Worm (Caenorhabditis elegans) whole organism, L4 larva: ENCODE measurements around the gene cng-1.
"Not testable (repeated sequence)": the region's sequence is repeated elsewhere in the genome, so short reads cannot be mapped to it uniquely, and the experiment has no call there.

Source experiments
- T20F7.1 ChIP-seq: fragments of 200-800 bp; sonication (Bioruptor generic); optimal IDR thresholded peaks from 2 replicates; lab custom pipeline; 2018; ENCODE audit warnings: mild to moderate bottlenecking, missing genetic modification characterization, missing compliant biosample characterization
- Y5F2A.4 ChIP-seq: fragments of 200-800 bp; sonication (Bioruptor generic); optimal IDR thresholded peaks from 2 replicates; lab custom pipeline; 2018; ENCODE audit warnings: mild to moderate bottlenecking, missing genetic modification characterization, missing compliant biosample characterization
- aha-1 ChIP-seq: fragments of 150-350 bp; peaks from one replicate; lab custom pipeline; 2014; ENCODE audit warnings: missing biosample characterization, missing genetic modification characterization
- arid-1 ChIP-seq: fragments of 200-800 bp; sonication (Bioruptor generic); conservative IDR thresholded peaks from 2 replicates; pipeline ENCODE4 v1.3.6; 2022; ENCODE audit warnings: missing genetic modification reagents, missing genetic modification characterization, missing compliant biosample characterization
- ceh-28 ChIP-seq: fragments of 150-350 bp; optimal IDR thresholded peaks from 2 replicates; lab custom pipeline; 2014; ENCODE audit warnings: missing biosample characterization, missing genetic modification reagents, missing genetic modification characterization
- daf-16 ChIP-seq, 3 experiments: sonication (generic microtip); optimal IDR thresholded peaks; 2 replicates each; lab custom pipeline; 2016 to 2017; ENCODE audit warnings: missing genetic modification characterization in 3 of 3, missing genetic modification reagents in 3 of 3, mild to moderate bottlenecking in 2 of 3, missing compliant biosample characterization in 2 of 3, missing biosample characterization in 1 of 3, moderate library complexity in 1 of 3
- daf-19 ChIP-seq: fragments of 200-800 bp; sonication (Bioruptor generic); conservative IDR thresholded peaks from 2 replicates; pipeline ENCODE4 v1.3.6; 2022; ENCODE audit warnings: missing genetic modification characterization, missing compliant biosample characterization
- daf-8 ChIP-seq: fragments of 200-800 bp; sonication (Bioruptor generic); IDR thresholded peaks from 2 replicates; pipeline ENCODE4 v1.3.6; 2022; ENCODE audit warnings: missing genetic modification characterization, missing compliant biosample characterization
- dmd-6 ChIP-seq: fragments of 200-800 bp; sonication (Bioruptor generic); IDR thresholded peaks from 2 replicates; pipeline ENCODE4 v1.3.6; 2022; ENCODE audit warnings: missing genetic modification reagents, missing genetic modification characterization, missing compliant biosample characterization
- dve-1 ChIP-seq: sonication (generic microtip); optimal IDR thresholded peaks from 2 replicates; lab custom pipeline; 2017; ENCODE audit warnings: antibody characterized with exemption, mild to moderate bottlenecking, missing genetic modification characterization, missing compliant biosample characterization; ENCODE audit not compliant: insufficient read depth
- egl-27 ChIP-seq: sonication (generic microtip); optimal IDR thresholded peaks from 3 replicates; lab custom pipeline; 2017; ENCODE audit warnings: missing biosample characterization, missing genetic modification reagents, missing genetic modification characterization
- egl-43 ChIP-seq: fragments of 200-800 bp; sonication (Bioruptor generic); IDR thresholded peaks from 2 replicates; pipeline ENCODE4 v1.3.6; 2022; ENCODE audit warnings: missing genetic modification reagents, missing genetic modification characterization, missing compliant biosample characterization
- fkh-10 ChIP-seq: fragments of 150-350 bp; optimal IDR thresholded peaks from 2 replicates; lab custom pipeline; 2014; ENCODE audit warnings: missing biosample characterization, missing genetic modification reagents, missing genetic modification characterization
- gei-8 ChIP-seq: fragments of 200-800 bp; sonication (Bioruptor generic); optimal IDR thresholded peaks from 2 replicates; lab custom pipeline; 2018; ENCODE audit warnings: mild to moderate bottlenecking, missing genetic modification characterization, missing compliant biosample characterization
- hif-1 ChIP-seq, 2 experiments: sonication (generic microtip); optimal IDR thresholded peaks; 2 replicates each; lab custom pipeline; 2016 to 2017; ENCODE audit warnings: missing compliant biosample characterization in 2 of 2, missing genetic modification characterization in 2 of 2, missing genetic modification reagents in 2 of 2, missing genotype in 2 of 2, mild to moderate bottlenecking in 1 of 2
- hlh-11 ChIP-seq: fragments of 200-800 bp; sonication (Bioruptor generic); optimal IDR thresholded peaks from 2 replicates; lab custom pipeline; 2018; ENCODE audit warnings: mild to moderate bottlenecking, missing genetic modification characterization, missing compliant biosample characterization
- hmg-1.1 ChIP-seq: fragments of 200-800 bp; sonication (Bioruptor generic); IDR thresholded peaks from 2 replicates; pipeline ENCODE4 v1.3.6; 2022; ENCODE audit warnings: missing genetic modification reagents, missing genetic modification characterization, missing compliant biosample characterization
- lin-15B ChIP-seq: fragments of 150-350 bp; sonication (generic microtip); optimal IDR thresholded peaks from 3 replicates; lab custom pipeline; 2014; ENCODE audit warnings: missing biosample characterization, missing genetic modification characterization
- lin-38 ChIP-seq: fragments of 200-800 bp; sonication (Bioruptor generic); IDR thresholded peaks from 2 replicates; pipeline ENCODE4 v1.3.6; 2022; ENCODE audit warnings: missing genetic modification reagents, missing genetic modification characterization, missing compliant biosample characterization
- lsy-2 ChIP-seq, 2 experiments: fragments of 150-350 bp in 1 of 2; sonication (generic microtip) in 1 of 2; optimal IDR thresholded peaks; 2 replicates each; lab custom pipeline; 2014 to 2017; ENCODE audit warnings: missing biosample characterization in 2 of 2, missing genetic modification characterization in 2 of 2
- mdl-1 ChIP-seq, 2 experiments: fragments of 150-350 bp in 1 of 2; sonication (generic microtip) in 1 of 2; optimal IDR thresholded peaks; 2 replicates each; lab custom pipeline; 2014 to 2017; ENCODE audit warnings: missing biosample characterization in 2 of 2, missing genetic modification characterization in 2 of 2
- mes-2 ChIP-seq: sonication (generic microtip); optimal IDR thresholded peaks from 2 replicates; lab custom pipeline; 2016; ENCODE audit warnings: missing genotype, mild to moderate bottlenecking, missing genetic modification characterization, missing compliant biosample characterization; ENCODE audit not compliant: poor library complexity, severe bottlenecking
- nhr-11 ChIP-seq: fragments of 150-350 bp; optimal IDR thresholded peaks from 2 replicates; lab custom pipeline; 2014; ENCODE audit warnings: missing biosample characterization, missing genetic modification characterization
- nhr-111 ChIP-seq: fragments of 200-800 bp; sonication (Bioruptor generic); optimal IDR thresholded peaks from 2 replicates; lab custom pipeline; 2018; ENCODE audit warnings: mild to moderate bottlenecking, missing genetic modification characterization, missing compliant biosample characterization
- nhr-25 ChIP-seq: sonication (generic microtip); optimal IDR thresholded peaks from 2 replicates; lab custom pipeline; 2017; ENCODE audit warnings: missing genetic modification characterization, mild to moderate bottlenecking, missing compliant biosample characterization, antibody characterized with exemption, moderate library complexity, borderline replicate concordance; ENCODE audit not compliant: insufficient read depth
- nhr-48 ChIP-seq: sonication (generic microtip); optimal IDR thresholded peaks from 2 replicates; lab custom pipeline; 2016; ENCODE audit warnings: mild to moderate bottlenecking, missing genetic modification characterization, missing compliant biosample characterization
- nhr-6 ChIP-seq: fragments of 150-350 bp; optimal IDR thresholded peaks from 2 replicates; lab custom pipeline; 2014; ENCODE audit warnings: missing biosample characterization, missing genetic modification characterization
- nhr-76 ChIP-seq: fragments of 150-350 bp; optimal IDR thresholded peaks from 2 replicates; lab custom pipeline; 2014; ENCODE audit warnings: missing biosample characterization, missing genetic modification characterization
- nhr-77 ChIP-seq: fragments of 150-350 bp; optimal IDR thresholded peaks from 2 replicates; lab custom pipeline; 2014; ENCODE audit warnings: missing biosample characterization, missing genetic modification characterization
- rbr-2 ChIP-seq: sonication (generic microtip); optimal IDR thresholded peaks from 2 replicates; lab custom pipeline; 2016; ENCODE audit warnings: missing genotype, missing genetic modification characterization, missing compliant biosample characterization
- saeg-2 ChIP-seq: fragments of 200-800 bp; sonication (Bioruptor generic); IDR thresholded peaks from 2 replicates; pipeline ENCODE4 v1.3.6; 2022; ENCODE audit warnings: missing genetic modification reagents, missing genetic modification characterization, missing compliant biosample characterization
- snpc-1.2 ChIP-seq: fragments of 200-800 bp; sonication (Bioruptor generic); IDR thresholded peaks from 2 replicates; pipeline ENCODE4 v1.3.6; 2022; ENCODE audit warnings: missing genetic modification reagents, missing genetic modification characterization, missing compliant biosample characterization
- spr-1 ChIP-seq: sonication (generic microtip); optimal IDR thresholded peaks from 2 replicates; lab custom pipeline; 2016; ENCODE audit warnings: mild to moderate bottlenecking, missing genetic modification characterization, missing compliant biosample characterization
- tra-1 ChIP-seq: fragments of 200-800 bp; sonication (Bioruptor generic); IDR thresholded peaks from 2 replicates; pipeline ENCODE4 v1.3.6; 2022; ENCODE audit warnings: missing genetic modification reagents, missing genetic modification characterization, missing compliant biosample characterization
- unc-62 ChIP-seq, 3 experiments: fragments of 150-350 bp in 1 of 3; sonication (generic microtip); optimal IDR thresholded peaks in 2 of 3; peaks in 1 of 3; 1 replicate in 1 of 3; 2 replicates in 2 of 3; lab custom pipeline; 2014 to 2017; ENCODE audit warnings: missing biosample characterization in 3 of 3, missing genetic modification characterization in 3 of 3, missing genetic modification reagents in 3 of 3, missing genotype in 1 of 3
- zag-1 ChIP-seq: fragments of 150-350 bp; optimal IDR thresholded peaks from 2 replicates; lab custom pipeline; 2014; ENCODE audit warnings: missing biosample characterization, missing genetic modification characterization
- zfp-2 ChIP-seq: sonication (generic microtip); optimal IDR thresholded peaks from 2 replicates; lab custom pipeline; 2016; ENCODE audit warnings: mild to moderate bottlenecking, missing genetic modification characterization, missing compliant biosample characterization
- zfp-3 ChIP-seq: fragments of 200-800 bp; sonication (Bioruptor generic); conservative IDR thresholded peaks from 2 replicates; pipeline ENCODE4 v1.3.6; 2022; ENCODE audit warnings: missing genetic modification reagents, missing genetic modification characterization, missing compliant biosample characterization
- zip-11 ChIP-seq: fragments of 200-800 bp; sonication (Bioruptor generic); IDR thresholded peaks from 2 replicates; pipeline ENCODE4 v1.3.6; 2022; ENCODE audit warnings: missing genetic modification characterization, missing compliant biosample characterization
- ztf-7 ChIP-seq: fragments of 150-350 bp; optimal IDR thresholded peaks from 2 replicates; lab custom pipeline; 2014; ENCODE audit warnings: missing biosample characterization, missing genetic modification characterization

Gene cng-1

ce11 chrV:15031373-15031772, at the start of gene cng-1:
Gene cng-1, minus strand, starts transcription at chrV:15031473.
- not testable (repeated sequence) for TF ChIP-seq fkh-10 (GFP tag; lab: Kevin White, UChicago); zag-1 (tag; lab: Kevin White, UChicago); nhr-48

- TF ChIP-seq arid-1 (GFP tag; lab: Robert Waterston, UW) (no peak), tra-1 (no peak), egl-27 (tag; lab: Kevin White, UChicago) (no peak), mes-2 (tag; lab: Kevin White, UChicago) (no peak), zfp-3 (GFP tag; lab: Robert Waterston, UW) (no peak), lin-38 (GFP tag; lab: Robert Waterston, UW) (no peak), zfp-2 (tag; lab: Kevin White, UChicago) (no peak), lin-15B (tag; lab: Kevin White, UChicago) (no peak), snpc-1.2 (GFP tag; lab: Robert Waterston, UW) (no peak), daf-8 (GFP tag; lab: Robert Waterston, UW) (no peak), dmd-6 (GFP tag; lab: Robert Waterston, UW) (no peak), nhr-6 (tag; lab: Kevin White, UChicago) (no peak), nhr-25 (no peak)
Measured at ce11 chrV:15078560-15078959, 47.3 kb upstream of the cng-1 start.

ce11 chrV:15074907-15075306, 43.6 kb upstream of the cng-1 start:
- TF ChIP-seq T20F7.1 (GFP tag; lab: Kevin White, UChicago) (no peak), lsy-2 (tag; optimal IDR thresholded peaks at IDR 0.05; lab: Kevin White, UChicago) (peak in 1 of 2 experiments; percentile 32), zag-1 (tag; lab: Kevin White, UChicago) (no peak), zip-11 (GFP tag; lab: Robert Waterston, UW) (no peak), rbr-2 (tag; lab: Kevin White, UChicago) (peak; percentile 43), spr-1 (tag; lab: Kevin White, UChicago) (no peak), ceh-28 (tag; lab: Kevin White, UChicago) (peak; percentile 35), daf-19 (no peak), fkh-10 (GFP tag; lab: Kevin White, UChicago) (peak; percentile 82), nhr-111 (GFP tag; lab: Kevin White, UChicago) (no peak), aha-1 (tag; lab: Kevin White, UChicago) (peak; percentile 80), mes-2 (tag; lab: Kevin White, UChicago) (peak; percentile 10), hmg-1.1 (peak; percentile 65), unc-62 (GFP tag; optimal IDR thresholded peaks at IDR 0.05 in 1 of 2; lab: Kevin White, UChicago) (peak in 1 of 2 experiments; percentile 25), unc-62 (tag; optimal IDR thresholded peaks at IDR 0.05; lab: Kevin White, UChicago) (no peak), hif-1 (tag; optimal IDR thresholded peaks at IDR 0.05; lab: Kevin White, UChicago) (no peak), ztf-7 (tag; lab: Kevin White, UChicago) (no peak)
- TF ChIP-seq, all 104 proteins: peak for 8

ce11 chrV:15072738-15073137, 41.5 kb upstream of the cng-1 start:
- TF ChIP-seq gei-8 (GFP tag; lab: Kevin White, UChicago) = no peak
- TF ChIP-seq zfp-2 (tag; lab: Kevin White, UChicago) = no peak
- peak; percentile 71 for TF ChIP-seq aha-1 (tag; lab: Kevin White, UChicago)

- peak; percentile 72 for TF ChIP-seq dve-1
- peak; percentile 38; the same call in 1 of the 2 replicates for TF ChIP-seq egl-43 (GFP tag; lab: Robert Waterston, UW)
- peak; percentile 72 for TF ChIP-seq nhr-11 (tag; lab: Kevin White, UChicago)
- no peak for TF ChIP-seq saeg-2 (GFP tag; lab: Robert Waterston, UW)
- no peak for TF ChIP-seq gei-8 (GFP tag; lab: Kevin White, UChicago)
- TF ChIP-seq mdl-1 (tag; optimal IDR thresholded peaks at IDR 0.05; lab: Kevin White, UChicago) = peak; percentile 2 to 31
- no peak for TF ChIP-seq nhr-76 (tag; lab: Kevin White, UChicago)
- peak; percentile 21; the same call in 1 of the 2 replicates for TF ChIP-seq lin-38 (GFP tag; lab: Robert Waterston, UW)
- no peak for TF ChIP-seq Y5F2A.4 (GFP tag; lab: Kevin White, UChicago)
- TF ChIP-seq daf-16 (GFP tag; optimal IDR thresholded peaks at IDR 0.05; lab: Kevin White, UChicago) = peak in 1 of 2 experiments; percentile 23
- TF ChIP-seq daf-16 (tag; optimal IDR thresholded peaks at IDR 0.05; lab: Kevin White, UChicago) = peak; percentile 8
- peak; percentile 68 for TF ChIP-seq hlh-11 (tag; lab: Kevin White, UChicago)
- TF ChIP-seq fkh-10 (GFP tag; lab: Kevin White, UChicago) = peak; percentile 92
- no peak for TF ChIP-seq nhr-77
Measured at ce11 chrV:15071015-15071810, 39.9 kb upstream of the cng-1 start, which contains the start of gene unc-76. Gene unc-76, plus strand, starts transcription at chrV:15071760.
